Worm (Caenorhabditis elegans) whole organism, L4 larva: ENCODE data around the gene gst-17.

ENCODE experiments used
- F37D6.2 ChIP-seq: sonication (generic microtip); optimal IDR thresholded peaks from 2 replicates; lab custom pipeline; 2016; ENCODE audit warnings: mild to moderate bottlenecking, missing genetic modification characterization, missing compliant biosample characterization
- T20F7.1 ChIP-seq: fragments of 200-800 bp; sonication (Bioruptor generic); optimal IDR thresholded peaks from 2 replicates; lab custom pipeline; 2018; ENCODE audit warnings: mild to moderate bottlenecking, missing genetic modification characterization, missing compliant biosample characterization
- Y75B8A.6 ChIP-seq: fragments of 200-800 bp; sonication (Bioruptor generic); IDR thresholded peaks from 2 replicates; pipeline ENCODE4 v1.3.6; 2022; ENCODE audit warnings: missing genetic modification reagents, missing genetic modification characterization, missing compliant biosample characterization
- ZK337.2 ChIP-seq: fragments of 200-800 bp; sonication (Bioruptor generic); IDR thresholded peaks from 2 replicates; pipeline ENCODE4 v1.3.6; 2022; ENCODE audit warnings: missing genetic modification reagents, missing genetic modification characterization, missing compliant biosample characterization
- ZK546.5 ChIP-seq, 2 experiments: sonication (generic microtip); optimal IDR thresholded peaks; 2 replicates each; lab custom pipeline; 2017; ENCODE audit warnings: missing biosample characterization in 2 of 2, missing genetic modification characterization in 2 of 2
- aha-1 ChIP-seq: fragments of 150-350 bp; peaks from one replicate; lab custom pipeline; 2014; ENCODE audit warnings: missing biosample characterization, missing genetic modification characterization
- aly-2 ChIP-seq: sonication (generic microtip); optimal IDR thresholded peaks from 2 replicates; lab custom pipeline; 2018; ENCODE audit warnings: missing biosample characterization, missing genetic modification characterization
- ceh-20 ChIP-seq: fragments of 200-800 bp; sonication (Bioruptor generic); IDR thresholded peaks from 2 replicates; pipeline ENCODE4 v1.3.6; 2022; ENCODE audit warnings: missing genetic modification reagents, missing genetic modification characterization, missing compliant biosample characterization
- ceh-28 ChIP-seq: fragments of 150-350 bp; optimal IDR thresholded peaks from 2 replicates; lab custom pipeline; 2014; ENCODE audit warnings: missing biosample characterization, missing genetic modification reagents, missing genetic modification characterization
- ceh-32 ChIP-seq: sonication (generic microtip); optimal IDR thresholded peaks from 2 replicates; lab custom pipeline; 2016; ENCODE audit warnings: mild to moderate bottlenecking, missing genetic modification characterization, missing compliant biosample characterization; ENCODE audit not compliant: poor library complexity
- ceh-82 ChIP-seq: sonication (generic microtip); optimal IDR thresholded peaks from 2 replicates; lab custom pipeline; 2017; ENCODE audit warnings: missing biosample characterization, missing genetic modification characterization
- cey-2 ChIP-seq: sonication (generic microtip); optimal IDR thresholded peaks from 3 replicates; lab custom pipeline; 2017; ENCODE audit warnings: missing genetic modification characterization, mild to moderate bottlenecking, missing compliant biosample characterization, antibody characterized with exemption, borderline replicate concordance; ENCODE audit not compliant: insufficient read depth
- daf-16 ChIP-seq, 3 experiments: sonication (generic microtip); optimal IDR thresholded peaks; 2 replicates each; lab custom pipeline; 2016 to 2017; ENCODE audit warnings: missing genetic modification characterization in 3 of 3, missing genetic modification reagents in 3 of 3, mild to moderate bottlenecking in 2 of 3, missing compliant biosample characterization in 2 of 3, missing biosample characterization in 1 of 3, moderate library complexity in 1 of 3
- dmd-6 ChIP-seq: fragments of 200-800 bp; sonication (Bioruptor generic); IDR thresholded peaks from 2 replicates; pipeline ENCODE4 v1.3.6; 2022; ENCODE audit warnings: missing genetic modification reagents, missing genetic modification characterization, missing compliant biosample characterization
- dmd-9 ChIP-seq: fragments of 200-800 bp; sonication (Bioruptor generic); IDR thresholded peaks from 2 replicates; pipeline ENCODE4 v1.3.6; 2022; ENCODE audit warnings: missing genetic modification reagents, missing genetic modification characterization, missing compliant biosample characterization
- dpl-1 ChIP-seq: fragments of 150-350 bp; optimal IDR thresholded peaks from 2 replicates; lab custom pipeline; 2014; ENCODE audit warnings: missing biosample characterization, missing genetic modification reagents, missing genetic modification characterization
- duxl-1 ChIP-seq: sonication (generic microtip); optimal IDR thresholded peaks from 2 replicates; lab custom pipeline; 2016; ENCODE audit warnings: mild to moderate bottlenecking, missing genetic modification characterization, moderate library complexity, missing compliant biosample characterization; ENCODE audit not compliant: poor library complexity
- dve-1 ChIP-seq: sonication (generic microtip); optimal IDR thresholded peaks from 2 replicates; lab custom pipeline; 2017; ENCODE audit warnings: antibody characterized with exemption, mild to moderate bottlenecking, missing genetic modification characterization, missing compliant biosample characterization; ENCODE audit not compliant: insufficient read depth
- egl-43 ChIP-seq: fragments of 200-800 bp; sonication (Bioruptor generic); IDR thresholded peaks from 2 replicates; pipeline ENCODE4 v1.3.6; 2022; ENCODE audit warnings: missing genetic modification reagents, missing genetic modification characterization, missing compliant biosample characterization
- fkh-10 ChIP-seq: fragments of 150-350 bp; optimal IDR thresholded peaks from 2 replicates; lab custom pipeline; 2014; ENCODE audit warnings: missing biosample characterization, missing genetic modification reagents, missing genetic modification characterization
- hlh-11 ChIP-seq: fragments of 200-800 bp; sonication (Bioruptor generic); optimal IDR thresholded peaks from 2 replicates; lab custom pipeline; 2018; ENCODE audit warnings: mild to moderate bottlenecking, missing genetic modification characterization, missing compliant biosample characterization
- hlh-30 ChIP-seq: sonication (generic microtip); optimal IDR thresholded peaks from 2 replicates; lab custom pipeline; 2017; ENCODE audit warnings: antibody characterized with exemption, mild to moderate bottlenecking, missing genetic modification characterization, missing compliant biosample characterization; ENCODE audit not compliant: insufficient read depth
- lin-1 ChIP-seq: fragments of 200-800 bp; sonication (Bioruptor generic); IDR thresholded peaks from 2 replicates; pipeline ENCODE4 v1.3.6; 2022; ENCODE audit warnings: missing genetic modification reagents, missing genetic modification characterization, missing compliant biosample characterization
- lin-13 ChIP-seq: fragments of 150-350 bp; optimal IDR thresholded peaks from 2 replicates; lab custom pipeline; 2014; ENCODE audit warnings: missing biosample characterization, missing genetic modification reagents, missing genetic modification characterization
- lin-38 ChIP-seq: fragments of 200-800 bp; sonication (Bioruptor generic); IDR thresholded peaks from 2 replicates; pipeline ENCODE4 v1.3.6; 2022; ENCODE audit warnings: missing genetic modification reagents, missing genetic modification characterization, missing compliant biosample characterization
- lin-39 ChIP-seq: fragments of 150-350 bp; optimal IDR thresholded peaks from 2 replicates; lab custom pipeline; 2014; ENCODE audit warnings: missing biosample characterization, missing genetic modification reagents, missing genetic modification characterization
- lsy-2 ChIP-seq, 2 experiments: fragments of 150-350 bp in 1 of 2; sonication (generic microtip) in 1 of 2; optimal IDR thresholded peaks; 2 replicates each; lab custom pipeline; 2014 to 2017; ENCODE audit warnings: missing biosample characterization in 2 of 2, missing genetic modification characterization in 2 of 2
- madf-9 ChIP-seq: fragments of 200-800 bp; sonication (Bioruptor generic); conservative IDR thresholded peaks from 2 replicates; pipeline ENCODE4 v1.3.6; 2022; ENCODE audit warnings: missing genetic modification reagents, missing genetic modification characterization, missing compliant biosample characterization
- mdl-1 ChIP-seq, 2 experiments: fragments of 150-350 bp in 1 of 2; sonication (generic microtip) in 1 of 2; optimal IDR thresholded peaks; 2 replicates each; lab custom pipeline; 2014 to 2017; ENCODE audit warnings: missing biosample characterization in 2 of 2, missing genetic modification characterization in 2 of 2
- mxl-2 ChIP-seq: fragments of 200-800 bp; sonication (Bioruptor generic); conservative IDR thresholded peaks from 2 replicates; pipeline ENCODE4 v1.3.6; 2022; ENCODE audit warnings: missing genetic modification reagents, missing genetic modification characterization, missing compliant biosample characterization
- nhr-28 ChIP-seq: fragments of 150-350 bp; optimal IDR thresholded peaks from 2 replicates; lab custom pipeline; 2014; ENCODE audit warnings: missing biosample characterization, missing genetic modification characterization
- nhr-48 ChIP-seq: sonication (generic microtip); optimal IDR thresholded peaks from 2 replicates; lab custom pipeline; 2016; ENCODE audit warnings: mild to moderate bottlenecking, missing genetic modification characterization, missing compliant biosample characterization
- nhr-77 ChIP-seq: fragments of 150-350 bp; optimal IDR thresholded peaks from 2 replicates; lab custom pipeline; 2014; ENCODE audit warnings: missing biosample characterization, missing genetic modification characterization
- php-3 ChIP-seq: fragments of 200-800 bp; sonication (Bioruptor generic); IDR thresholded peaks from 2 replicates; pipeline ENCODE4 v1.3.6; 2022; ENCODE audit warnings: missing genetic modification reagents, missing genetic modification characterization, missing compliant biosample characterization
- pqm-1 ChIP-seq: sonication (generic microtip); optimal IDR thresholded peaks from 2 replicates; lab custom pipeline; 2017; ENCODE audit warnings: missing biosample characterization, missing genetic modification characterization
- snpc-4 ChIP-seq: fragments of 150-350 bp; optimal IDR thresholded peaks from 2 replicates; lab custom pipeline; 2014; ENCODE audit warnings: missing biosample characterization, missing genetic modification characterization
- zfp-2 ChIP-seq: sonication (generic microtip); optimal IDR thresholded peaks from 2 replicates; lab custom pipeline; 2016; ENCODE audit warnings: mild to moderate bottlenecking, missing genetic modification characterization, missing compliant biosample characterization
- zip-2 ChIP-seq: fragments of 150-350 bp; optimal IDR thresholded peaks from 2 replicates; lab custom pipeline; 2014; ENCODE audit warnings: missing biosample characterization, missing genetic modification characterization
- ztf-7 ChIP-seq: fragments of 150-350 bp; optimal IDR thresholded peaks from 2 replicates; lab custom pipeline; 2014; ENCODE audit warnings: missing biosample characterization, missing genetic modification characterization

gst-17 gene

DNA sequence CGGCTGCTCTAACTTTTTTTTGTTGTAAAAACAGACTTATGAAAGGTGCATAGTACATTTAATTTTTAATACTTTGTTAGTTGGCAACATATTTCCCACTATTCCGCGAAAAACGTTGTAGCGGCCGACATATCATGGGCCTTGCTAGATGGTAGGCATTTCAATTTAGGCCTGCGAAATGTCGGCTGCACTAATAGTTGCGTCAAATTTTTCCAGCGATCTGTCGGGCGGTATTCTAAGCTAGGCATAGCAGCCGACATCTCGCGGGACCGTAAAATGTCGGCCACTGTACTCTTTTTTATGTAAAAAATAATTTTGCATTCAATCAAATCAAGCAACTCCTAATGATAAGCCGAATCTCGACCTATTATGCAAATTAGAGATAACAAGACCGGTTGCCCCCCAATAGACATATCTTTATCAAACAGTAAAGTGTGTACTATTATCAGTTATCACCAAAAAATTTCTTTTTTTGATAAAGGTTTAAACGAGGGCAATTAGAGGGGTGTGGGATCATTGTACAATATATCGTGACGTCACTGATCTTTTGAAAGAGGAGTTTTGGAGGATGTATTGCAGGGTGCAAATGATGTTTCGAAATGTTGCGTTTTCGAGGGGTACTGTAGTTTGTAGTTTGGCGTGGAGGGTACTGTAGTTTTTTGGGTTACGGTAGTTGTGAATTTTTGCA lies 34.5 kb upstream of the gst-17 start (continued):
- TF ChIP-seq hlh-30 (tag; lab: Kevin White, UChicago): peak; percentile 22
- TF ChIP-seq F37D6.2 (tag; lab: Kevin White, UChicago): no peak
- TF ChIP-seq pqm-1: peak; percentile 85
- no peak for TF ChIP-seq zfp-2
- no peak for TF ChIP-seq fkh-10
- TF ChIP-seq aha-1: peak; percentile 69
- TF ChIP-seq ZK546.5 (tag; optimal IDR thresholded peaks at IDR 0.05; lab: Kevin White, UChicago): no peak
- no peak for TF ChIP-seq daf-16 (GFP tag; optimal IDR thresholded peaks at IDR 0.05; lab: Kevin White, UChicago)
- peak; percentile 88 for TF ChIP-seq daf-16 (tag; optimal IDR thresholded peaks at IDR 0.05; lab: Kevin White, UChicago)

DNA sequence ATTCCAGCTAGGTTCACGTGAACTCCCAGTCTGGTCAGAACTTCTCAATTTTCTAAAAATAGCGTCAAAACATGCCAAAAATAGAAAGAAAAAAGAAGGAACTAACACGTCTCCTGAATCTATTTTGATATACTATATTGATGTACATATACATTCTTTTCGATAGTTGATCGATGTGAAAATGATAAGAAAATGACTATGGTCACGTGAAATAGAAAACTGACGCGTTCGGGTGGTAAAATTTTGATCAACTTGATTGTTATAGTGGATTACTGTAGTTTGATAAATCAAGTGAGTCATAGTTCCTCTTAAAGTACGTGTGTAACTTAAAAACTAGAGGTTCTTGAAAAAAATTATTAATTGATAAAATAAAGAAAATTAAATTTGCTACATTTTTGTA lies 33.8 kb upstream of the gst-17 start:
- TF ChIP-seq nhr-48 (tag; lab: Kevin White, UChicago) (peak; percentile 60), snpc-4 (tag; lab: Kevin White, UChicago) (no peak), hlh-11 (tag; lab: Kevin White, UChicago) (peak; percentile 66), madf-9 (GFP tag; lab: Robert Waterston, UW) (no peak), dmd-9 (GFP tag; lab: Robert Waterston, UW) (no peak), ceh-20 (GFP tag; lab: Robert Waterston, UW) (no peak), daf-16 (GFP tag; optimal IDR thresholded peaks at IDR 0.05; lab: Kevin White, UChicago) (no peak), daf-16 (tag; optimal IDR thresholded peaks at IDR 0.05; lab: Kevin White, UChicago) (peak; percentile 54), ZK546.5 (tag; optimal IDR thresholded peaks at IDR 0.05; lab: Kevin White, UChicago) (no peak), lin-39 (no peak), lsy-2 (tag; optimal IDR thresholded peaks at IDR 0.05; lab: Kevin White, UChicago) (peak in 1 of 2 experiments; percentile 79), dve-1 (tag; lab: Kevin White, UChicago) (peak; percentile 82), ceh-82 (no peak), dpl-1 (GFP tag; lab: Kevin White, UChicago) (no peak), egl-43 (GFP tag; lab: Robert Waterston, UW) (no peak), duxl-1 (tag; lab: Kevin White, UChicago) (no peak), lin-38 (GFP tag; lab: Robert Waterston, UW) (no peak), nhr-77 (tag; lab: Kevin White, UChicago) (peak; percentile 56), ZK337.2 (GFP tag; lab: Robert Waterston, UW) (no peak), aha-1 (peak; percentile 82), Y75B8A.6 (GFP tag; lab: Robert Waterston, UW) (no peak), lin-1 (GFP tag; lab: Robert Waterston, UW) (no peak), dmd-6 (peak; percentile 76), php-3 (GFP tag; lab: Robert Waterston, UW) (0 out of 2 replicates have a peak, but pooled peaks have one; percentile 45), mxl-2 (GFP tag; lab: Robert Waterston, UW) (no peak), T20F7.1 (GFP tag; lab: Kevin White, UChicago) (peak; percentile 45), ceh-32 (tag; lab: Kevin White, UChicago) (no peak), hlh-30 (tag; lab: Kevin White, UChicago) (peak; percentile 36), lin-13 (no peak), aly-2 (tag; lab: Kevin White, UChicago) (no peak), nhr-28 (tag; lab: Kevin White, UChicago) (peak; percentile 74), ztf-7 (tag; lab: Kevin White, UChicago) (peak; percentile 15), mdl-1 (tag; optimal IDR thresholded peaks at IDR 0.05; lab: Kevin White, UChicago) (peak in 1 of 2 experiments; percentile 40), zip-2 (tag; lab: Kevin White, UChicago) (no peak), cey-2 (tag; lab: Kevin White, UChicago) (no peak), ceh-28 (tag; lab: Kevin White, UChicago) (no peak)
- TF ChIP-seq, all 104 proteins: peak for 14
